Fruit fly (Drosophila melanogaster) whole organism, wandering third instar larva: ENCODE data around the gene eIF3a.

Experiments
- CG32264 ChIP-seq: fragments of 200-800 bp; sonication (Bioruptor generic); optimal IDR thresholded peaks from 2 replicates; lab custom pipeline; 2016; ENCODE audit warnings: missing biosample characterization, missing genetic modification characterization
- Dfd ChIP-seq: fragments of >200 bp; optimal IDR thresholded peaks from 2 replicates; lab custom pipeline; 2017; ENCODE audit warnings: missing biosample characterization, missing genetic modification characterization
- N ChIP-seq: fragments of >200 bp; optimal IDR thresholded peaks from 2 replicates; lab custom pipeline; 2018; ENCODE audit warnings: missing biosample characterization, missing external identifiers, missing genetic modification characterization
- Sp1 ChIP-seq: fragments of 200-800 bp; sonication (Bioruptor generic); optimal IDR thresholded peaks from 3 replicates; lab custom pipeline; 2019; ENCODE audit warnings: missing biosample characterization, mild to moderate bottlenecking, missing genetic modification characterization, moderate library complexity
- dsf ChIP-seq: sonication (Bioruptor generic); optimal IDR thresholded peaks from 2 replicates; lab custom pipeline; 2016; ENCODE audit warnings: missing biosample characterization, missing genetic modification characterization, borderline replicate concordance
- lola ChIP-seq: fragments of >200 bp; optimal IDR thresholded peaks from 2 replicates; lab custom pipeline; 2017; ENCODE audit warnings: missing biosample characterization, missing genetic modification characterization
- pan ChIP-seq: fragments of >200 bp; optimal IDR thresholded peaks from 2 replicates; lab custom pipeline; 2017
- usp ChIP-seq: fragments of >200 bp; optimal IDR thresholded peaks from 2 replicates; lab custom pipeline; 2017; ENCODE audit warnings: missing biosample characterization, missing genetic modification characterization

DNA sequence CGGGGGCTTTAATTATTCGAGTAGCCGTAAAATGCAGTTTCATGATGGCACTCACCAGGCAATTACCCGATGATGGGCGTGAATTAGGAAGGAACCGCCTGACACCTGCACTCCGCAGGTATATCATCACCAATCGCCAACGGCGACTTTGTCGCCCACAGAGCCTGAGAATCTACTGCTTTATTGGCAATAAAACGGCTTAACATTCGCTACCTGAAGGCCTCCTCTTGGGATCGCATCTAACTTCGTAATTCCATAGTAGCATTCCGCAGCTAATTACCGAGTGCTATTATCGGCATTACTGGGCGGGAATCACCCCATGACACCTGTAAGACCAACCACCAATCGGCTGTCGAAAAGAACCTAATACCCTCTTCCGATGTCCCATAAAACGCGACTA, 24.6 kb upstream of the eIF3a start:
- TF ChIP-seq lola (no peak), N (GFP tag; lab: Kevin White, UChicago) (no peak), dsf (GFP tag; lab: Kevin White, UChicago) (no peak), pan (lab: Kevin White, UChicago) (no peak), usp (GFP tag; lab: Kevin White, UChicago) (no peak), CG32264 (GFP tag; lab: Kevin White, UChicago) (no peak), Dfd (GFP tag; lab: Kevin White, UChicago) (no peak), Sp1 (GFP tag; lab: Kevin White, UChicago) (no peak)
